Worm (Caenorhabditis elegans) whole organism, mixed stage, embryonic: ENCODE data around the gene C01G5.5.
A peak's percentile ranks its signal among the peaks of the same experiment; 100 is the strongest.

Experiments used
- M03D4.4 ChIP-seq: sonication (generic microtip); optimal IDR thresholded peaks from 2 replicates; lab custom pipeline; 2017; ENCODE audit warnings: mild to moderate bottlenecking, missing genetic modification characterization, missing compliant biosample characterization
- bed-3 ChIP-seq: fragments of 200-800 bp; sonication (Bioruptor generic); optimal IDR thresholded peaks from 3 replicates; lab custom pipeline; 2018; ENCODE audit warnings: mild to moderate bottlenecking, missing genetic modification characterization, moderate library complexity, missing compliant biosample characterization
- blmp-1 ChIP-seq: fragments of 150-350 bp; optimal IDR thresholded peaks from 2 replicates; lab custom pipeline; 2014; ENCODE audit warnings: missing biosample characterization, missing genetic modification characterization
- ceh-43 ChIP-seq: fragments of 200-800 bp; sonication (Bioruptor generic); optimal IDR thresholded peaks from 2 replicates; lab custom pipeline; 2018; ENCODE audit warnings: mild to moderate bottlenecking, missing genetic modification characterization, moderate library complexity, missing compliant biosample characterization
- ceh-83 ChIP-seq: fragments of 200-800 bp; sonication (Bioruptor generic); optimal IDR thresholded peaks from 2 replicates; lab custom pipeline; 2018; ENCODE audit warnings: mild to moderate bottlenecking, missing genetic modification characterization, missing compliant biosample characterization
- ces-1 ChIP-seq: fragments of 150-350 bp; optimal IDR thresholded peaks from 2 replicates; lab custom pipeline; 2014; ENCODE audit warnings: missing biosample characterization, missing genetic modification reagents, missing genetic modification characterization
- cnd-1 ChIP-seq: fragments of 200-800 bp; sonication (Bioruptor generic); optimal IDR thresholded peaks from 2 replicates; lab custom pipeline; 2018; ENCODE audit warnings: mild to moderate bottlenecking, missing genetic modification characterization, missing compliant biosample characterization
- elt-1 ChIP-seq: sonication (generic microtip); optimal IDR thresholded peaks from 2 replicates; lab custom pipeline; 2017; ENCODE audit warnings: missing genetic modification characterization, mild to moderate bottlenecking, missing compliant biosample characterization, antibody characterized with exemption, moderate library complexity, borderline replicate concordance; ENCODE audit not compliant: insufficient read depth
- flh-1 ChIP-seq: fragments of 200-800 bp; sonication (Bioruptor generic); optimal IDR thresholded peaks from 2 replicates; lab custom pipeline; 2018; ENCODE audit warnings: mild to moderate bottlenecking, missing genetic modification characterization, moderate library complexity, missing compliant biosample characterization
- ham-2 ChIP-seq: fragments of 200-800 bp; sonication (Bioruptor generic); optimal IDR thresholded peaks from 2 replicates; lab custom pipeline; 2018; ENCODE audit warnings: mild to moderate bottlenecking, missing genetic modification characterization, missing compliant biosample characterization
- hlh-1 ChIP-seq: fragments of 150-350 bp; optimal IDR thresholded peaks from 2 replicates; lab custom pipeline; 2014; ENCODE audit warnings: missing biosample characterization, missing genetic modification reagents, missing genetic modification characterization
- lin-13 ChIP-seq: fragments of 150-350 bp; optimal IDR thresholded peaks from 2 replicates; lab custom pipeline; 2014; ENCODE audit warnings: missing biosample characterization, missing genetic modification characterization
- lsy-2 ChIP-seq: fragments of 150-350 bp; optimal IDR thresholded peaks from 2 replicates; lab custom pipeline; 2014; ENCODE audit warnings: missing biosample characterization, missing genetic modification characterization
- mab-5 ChIP-seq: fragments of 150-350 bp; optimal IDR thresholded peaks from 2 replicates; lab custom pipeline; 2014; ENCODE audit warnings: missing biosample characterization, missing genetic modification characterization
- mep-1 ChIP-seq: fragments of 150-350 bp; optimal IDR thresholded peaks from 2 replicates; lab custom pipeline; 2017; ENCODE audit warnings: missing biosample characterization, missing genetic modification reagents, missing genetic modification characterization, inconsistent platforms
- mls-2 ChIP-seq: sonication (generic microtip); optimal IDR thresholded peaks from 2 replicates; lab custom pipeline; 2016; ENCODE audit warnings: mild to moderate bottlenecking, missing genetic modification characterization, moderate library complexity, missing compliant biosample characterization
- nhr-12 ChIP-seq: fragments of 150-350 bp; optimal IDR thresholded peaks from 2 replicates; lab custom pipeline; 2014; ENCODE audit warnings: missing biosample characterization, missing genetic modification characterization
- nhr-237 ChIP-seq: fragments of 150-350 bp; optimal IDR thresholded peaks from 2 replicates; lab custom pipeline; 2014; ENCODE audit warnings: missing biosample characterization, missing genetic modification characterization
- nhr-28 ChIP-seq: fragments of 150-350 bp; optimal IDR thresholded peaks from 2 replicates; lab custom pipeline; 2014; ENCODE audit warnings: missing biosample characterization, missing genetic modification characterization
- nhr-76 ChIP-seq: sonication (generic microtip); optimal IDR thresholded peaks from 2 replicates; lab custom pipeline; 2017; ENCODE audit warnings: missing biosample characterization, missing genetic modification characterization
- pha-4 ChIP-seq: fragments of 150-350 bp; optimal IDR thresholded peaks from 2 replicates; lab custom pipeline; 2018; ENCODE audit warnings: missing biosample characterization, missing genetic modification reagents, missing genetic modification characterization
- sem-2 ChIP-seq: fragments of 200-800 bp; sonication (Bioruptor generic); optimal IDR thresholded peaks from 2 replicates; lab custom pipeline; 2018; ENCODE audit warnings: mild to moderate bottlenecking, missing genetic modification characterization, missing compliant biosample characterization
- snpc-4 ChIP-seq: fragments of 150-350 bp; optimal IDR thresholded peaks from 2 replicates; lab custom pipeline; 2014; ENCODE audit warnings: missing biosample characterization, missing genetic modification characterization
- sptf-1 ChIP-seq: sonication (generic microtip); optimal IDR thresholded peaks from 2 replicates; lab custom pipeline; 2017; ENCODE audit warnings: mild to moderate bottlenecking, missing genetic modification characterization, moderate library complexity, missing compliant biosample characterization
- tbx-8 ChIP-seq: fragments of 200-800 bp; sonication (Bioruptor generic); optimal IDR thresholded peaks from 2 replicates; lab custom pipeline; 2018; ENCODE audit warnings: mild to moderate bottlenecking, missing genetic modification characterization, moderate library complexity, missing compliant biosample characterization
- unc-120 ChIP-seq: sonication (generic microtip); optimal IDR thresholded peaks from 2 replicates; lab custom pipeline; 2017; ENCODE audit warnings: missing genetic modification characterization, missing compliant biosample characterization; ENCODE audit not compliant: poor library complexity, severe bottlenecking
- zip-8 ChIP-seq: fragments of 150-350 bp; optimal IDR thresholded peaks from 2 replicates; lab custom pipeline; 2014; ENCODE audit warnings: missing biosample characterization, missing genetic modification characterization

C01G5.5 gene

ce11 chrIV:6531450-6531849 is 7.0 kb downstream of the C01G5.5 start, which contains the start of gene C01G5.4:
TSS of gene C01G5.4 (plus strand) at chrIV:6531750.
- TF ChIP-seq blmp-1 (tag; lab: Kevin White, UChicago) (no peak), ceh-43 (GFP tag; lab: Kevin White, UChicago) (no peak), ceh-83 (GFP tag; lab: Kevin White, UChicago) (no peak), tbx-8 (no peak), ham-2 (GFP tag; lab: Kevin White, UChicago) (no peak), hlh-1 (tag; lab: Kevin White, UChicago) (no peak), lin-13 (tag; lab: Kevin White, UChicago) (no peak)
- TF ChIP-seq, all 35 proteins: peak for 0

- no peak for TF ChIP-seq blmp-1 (tag; lab: Kevin White, UChicago)
- no peak for TF ChIP-seq sem-2 (GFP tag; lab: Kevin White, UChicago)
- TF ChIP-seq ces-1 (GFP tag; lab: Kevin White, UChicago): no peak
- TF ChIP-seq ceh-43 (GFP tag; lab: Kevin White, UChicago): no peak
- TF ChIP-seq cnd-1: no peak
- TF ChIP-seq hlh-1 (tag; lab: Kevin White, UChicago): no peak
- TF ChIP-seq bed-3 (GFP tag; lab: Kevin White, UChicago): no peak
- no peak for TF ChIP-seq ceh-83 (GFP tag; lab: Kevin White, UChicago)
- TF ChIP-seq zip-8 (tag; lab: Kevin White, UChicago): no peak
- TF ChIP-seq mls-2: no peak
- TF ChIP-seq nhr-76 (tag; lab: Kevin White, UChicago): no peak
- no peak for TF ChIP-seq M03D4.4
- TF ChIP-seq ham-2 (GFP tag; lab: Kevin White, UChicago): no peak
- no peak for TF ChIP-seq pha-4
- no peak for TF ChIP-seq nhr-12 (tag; lab: Kevin White, UChicago)
- no peak for TF ChIP-seq nhr-28 (tag; lab: Kevin White, UChicago)
These were observed 11.5 kb downstream of the C01G5.5 start, which contains the start of gene C01G5.3 for ce11 chrIV:6535908-6536307. TSS of gene C01G5.3 (plus strand) at chrIV:6536208.

- TF ChIP-seq lsy-2 (tag; lab: Kevin White, UChicago) (no peak), blmp-1 (tag; lab: Kevin White, UChicago) (no peak), nhr-76 (tag; lab: Kevin White, UChicago) (no peak), mab-5 (tag; lab: Kevin White, UChicago) (no peak), flh-1 (GFP tag; lab: Kevin White, UChicago) (no peak), ceh-43 (GFP tag; lab: Kevin White, UChicago) (no peak), ces-1 (GFP tag; lab: Kevin White, UChicago) (no peak), mep-1 (tag; lab: Kevin White, UChicago) (no peak), nhr-28 (tag; lab: Kevin White, UChicago) (no peak)
These were observed 17.0 kb downstream of the C01G5.5 start, which contains the start of gene C01G5.25 for ce11 chrIV:6541435-6541834. TSS of gene C01G5.25 (plus strand) at chrIV:6541684.

ce11 chrIV:6542962-6543361 is 18.6 kb downstream of the C01G5.5 start:
- TF ChIP-seq nhr-76 (tag; lab: Kevin White, UChicago): no peak
- TF ChIP-seq ham-2 (GFP tag; lab: Kevin White, UChicago): no peak
- no peak for TF ChIP-seq M03D4.4
- TF ChIP-seq snpc-4 (tag; lab: Kevin White, UChicago): no peak
- peak; percentile 92 for TF ChIP-seq ces-1 (GFP tag; lab: Kevin White, UChicago)
- TF ChIP-seq lsy-2 (tag; lab: Kevin White, UChicago): no peak
- no peak for TF ChIP-seq bed-3 (GFP tag; lab: Kevin White, UChicago)
- TF ChIP-seq ceh-43 (GFP tag; lab: Kevin White, UChicago): no peak

ce11 chrIV:6547397-6547796 is 23.0 kb downstream of the C01G5.5 start:
- TF ChIP-seq ces-1 (GFP tag; lab: Kevin White, UChicago): peak; percentile 74
- TF ChIP-seq bed-3 (GFP tag; lab: Kevin White, UChicago): no peak
- TF ChIP-seq ceh-43 (GFP tag; lab: Kevin White, UChicago): no peak
- TF ChIP-seq unc-120 (tag; lab: Kevin White, UChicago): no peak
- TF ChIP-seq M03D4.4: no peak

- TF ChIP-seq sptf-1 (tag; lab: Kevin White, UChicago) (no peak), mep-1 (tag; lab: Kevin White, UChicago) (peak; percentile 36), elt-1 (tag; lab: Kevin White, UChicago) (peak; percentile 14), ces-1 (GFP tag; lab: Kevin White, UChicago) (peak; percentile 50), nhr-237 (tag; lab: Kevin White, UChicago) (peak; percentile 28), ceh-43 (GFP tag; lab: Kevin White, UChicago) (no peak), pha-4 (peak; percentile 9)
These were observed 24.2 kb downstream of the C01G5.5 start, which contains the start of gene fan-1 for ce11 chrIV:6548609-6549008. TSS of gene fan-1 (plus strand) at chrIV:6548686.
